Worm (Caenorhabditis elegans) whole organism, early embryonic: ENCODE measurements around the gene cutl-1.

Experiments
- B0310.2 ChIP-seq: sonication (generic microtip); optimal IDR thresholded peaks from 2 replicates; lab custom pipeline; 2016; ENCODE audit warnings: mild to moderate bottlenecking, missing genetic modification characterization, missing compliant biosample characterization
- F13C5.2 ChIP-seq: sonication (generic microtip); optimal IDR thresholded peaks from 2 replicates; lab custom pipeline; 2017; ENCODE audit warnings: mild to moderate bottlenecking, missing genetic modification characterization, inconsistent platforms, missing compliant biosample characterization
- aly-1 ChIP-seq: sonication (generic microtip); optimal IDR thresholded peaks from 2 replicates; lab custom pipeline; 2016; ENCODE audit warnings: missing genetic modification characterization, missing compliant biosample characterization
- ama-1 ChIP-seq: fragments of 150-350 bp; optimal IDR thresholded peaks from 2 replicates; lab custom pipeline; 2014
- ceh-13 ChIP-seq: fragments of 200-800 bp; sonication (Bioruptor generic); optimal IDR thresholded peaks from 2 replicates; lab custom pipeline; 2018; ENCODE audit warnings: mild to moderate bottlenecking, missing genetic modification characterization, missing compliant biosample characterization
- ceh-36 ChIP-seq: sonication (generic microtip); optimal IDR thresholded peaks from 2 replicates; lab custom pipeline; 2016; ENCODE audit warnings: missing genetic modification characterization, inconsistent platforms, missing compliant biosample characterization
- ets-7 ChIP-seq: sonication (generic microtip); optimal IDR thresholded peaks from 2 replicates; lab custom pipeline; 2016; ENCODE audit warnings: missing genotype, missing genetic modification characterization, missing compliant biosample characterization
- flt-1 ChIP-seq: fragments of 200-800 bp; sonication (Bioruptor generic); IDR thresholded peaks from 2 replicates; pipeline ENCODE4 v1.3.6; 2022; ENCODE audit warnings: missing genetic modification characterization, missing compliant biosample characterization
- hmbx-1 ChIP-seq: sonication (generic microtip); optimal IDR thresholded peaks from 2 replicates; lab custom pipeline; 2016; ENCODE audit warnings: mild to moderate bottlenecking, missing genetic modification characterization, missing compliant biosample characterization
- hmg-4 ChIP-seq: fragments of 200-800 bp; sonication (Bioruptor generic); optimal IDR thresholded peaks from 2 replicates; lab custom pipeline; 2018; ENCODE audit warnings: mild to moderate bottlenecking, missing genetic modification characterization, missing compliant biosample characterization
- hnd-1 ChIP-seq: sonication (generic microtip); optimal IDR thresholded peaks from 2 replicates; lab custom pipeline; 2016; ENCODE audit warnings: missing genetic modification characterization, missing compliant biosample characterization
- pes-1 ChIP-seq: fragments of 200-800 bp; sonication (Bioruptor generic); IDR thresholded peaks from 2 replicates; pipeline ENCODE4 v1.3.6; 2022; ENCODE audit warnings: missing genetic modification reagents, missing genetic modification characterization, missing compliant biosample characterization
- scrt-1 ChIP-seq: fragments of 200-800 bp; sonication (Bioruptor generic); IDR thresholded peaks from 2 replicates; pipeline ENCODE4 v1.3.6; 2022; ENCODE audit warnings: missing genetic modification characterization, missing compliant biosample characterization
- sea-1 ChIP-seq: fragments of 200-800 bp; sonication (Bioruptor generic); conservative IDR thresholded peaks from 2 replicates; pipeline ENCODE4 v1.3.6; 2022; ENCODE audit warnings: missing genetic modification characterization, missing compliant biosample characterization
- tbx-11 ChIP-seq: fragments of 200-800 bp; sonication (Bioruptor generic); IDR thresholded peaks from 2 replicates; pipeline ENCODE4 v1.3.6; 2022; ENCODE audit warnings: missing genetic modification characterization, missing compliant biosample characterization
- tbx-37 ChIP-seq: fragments of 200-800 bp; sonication (Bioruptor generic); conservative IDR thresholded peaks from 2 replicates; pipeline ENCODE4 v1.3.6; 2022; ENCODE audit warnings: missing genetic modification reagents, missing genetic modification characterization, missing compliant biosample characterization
- tra-4 ChIP-seq: sonication (generic microtip); optimal IDR thresholded peaks from 2 replicates; lab custom pipeline; 2017; ENCODE audit warnings: missing genetic modification characterization, missing compliant biosample characterization

The cutl-1 gene

DNA sequence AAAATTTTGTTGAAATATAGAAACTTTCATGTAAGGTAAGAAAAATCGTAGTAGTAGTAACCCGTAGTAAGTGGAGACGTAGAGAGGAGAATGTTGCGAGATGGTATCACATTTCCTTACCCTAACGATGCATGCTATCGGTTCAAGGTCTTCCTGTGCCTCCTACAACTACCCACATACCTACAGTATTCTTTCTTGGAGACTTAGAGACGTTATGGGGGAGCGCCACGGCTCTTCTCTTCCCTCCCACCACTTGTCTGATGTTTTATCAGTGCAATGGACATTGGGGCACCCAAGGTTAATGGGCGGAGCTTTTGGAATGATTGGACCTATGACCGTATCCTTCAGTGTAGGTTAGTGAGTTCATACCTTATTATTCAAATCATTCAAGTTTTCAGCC, 15.0 kb downstream of the cutl-1 start:
- no peak for TF ChIP-seq tbx-37
- TF ChIP-seq scrt-1: no peak
- TF ChIP-seq B0310.2 (tag; lab: Kevin White, UChicago): no peak
- TF ChIP-seq sea-1: no peak
- no peak for TF ChIP-seq ceh-13 (GFP tag; lab: Kevin White, UChicago)
- no peak for TF ChIP-seq tra-4 (tag; lab: Kevin White, UChicago)

DNA sequence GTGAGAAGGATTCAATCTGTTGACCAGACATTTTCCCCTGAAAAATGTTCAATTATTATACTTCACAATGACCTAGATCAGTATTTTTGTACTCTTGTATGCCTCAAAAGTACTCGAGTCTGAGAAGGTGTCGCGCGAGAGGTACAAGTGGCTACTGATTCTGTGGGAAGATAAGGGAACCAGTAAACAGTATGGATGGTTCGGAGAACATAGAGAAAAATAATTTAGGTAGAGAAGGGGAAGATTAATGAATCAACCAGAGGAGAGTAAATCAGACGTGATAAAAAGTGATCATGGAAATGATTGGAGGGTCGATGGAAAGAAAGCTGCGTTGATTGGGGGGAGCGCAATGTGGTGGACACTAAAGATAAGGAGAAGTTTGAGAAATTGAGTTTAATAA, 16.5 kb downstream of the cutl-1 start:
- TF ChIP-seq hnd-1 (tag; lab: Kevin White, UChicago) (no peak), tbx-11 (no peak)

DNA sequence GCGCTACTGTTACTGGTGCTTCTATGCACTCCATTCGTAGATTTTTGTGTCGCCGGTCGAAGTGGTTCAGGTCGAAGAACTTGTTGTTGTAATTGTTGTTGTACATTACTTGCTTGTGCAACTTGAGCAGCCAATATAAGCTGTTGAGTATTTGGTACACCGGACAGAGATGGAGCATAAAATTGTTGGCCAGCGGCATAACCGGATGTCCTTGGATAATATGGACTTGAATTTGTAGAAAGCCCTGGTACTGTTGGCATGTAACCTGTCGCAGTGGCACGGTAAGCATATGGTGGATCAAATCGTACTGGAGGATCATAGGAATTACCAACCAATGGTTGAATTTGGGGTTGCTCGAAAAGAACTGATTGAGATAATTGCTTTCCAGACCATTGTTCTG, 17.0 kb downstream of the cutl-1 start:
- TF ChIP-seq tbx-37: no peak
- no peak for TF ChIP-seq hmbx-1 (tag; lab: Kevin White, UChicago)
- no peak for TF ChIP-seq B0310.2 (tag; lab: Kevin White, UChicago)
- TF ChIP-seq tra-4 (tag; lab: Kevin White, UChicago): no peak
- no peak for TF ChIP-seq hnd-1 (tag; lab: Kevin White, UChicago)
- TF ChIP-seq aly-1 (tag; lab: Kevin White, UChicago): no peak
- TF ChIP-seq scrt-1: no peak
- TF ChIP-seq tbx-11: no peak
- TF ChIP-seq pes-1 (GFP tag; lab: Robert Waterston, UW): no peak
- TF ChIP-seq ceh-13 (GFP tag; lab: Kevin White, UChicago): no peak
- no peak for TF ChIP-seq ets-7 (tag; lab: Kevin White, UChicago)
- no peak for TF ChIP-seq hmg-4 (GFP tag; lab: Kevin White, UChicago)
- TF ChIP-seq ceh-36 (tag; lab: Kevin White, UChicago): no peak
- no peak for TF ChIP-seq sea-1
- TF ChIP-seq ama-1 (lab: Kevin White, UChicago): no peak
- no peak for TF ChIP-seq F13C5.2 (tag; lab: Kevin White, UChicago)
- no peak for TF ChIP-seq flt-1 (GFP tag; lab: Robert Waterston, UW)

- TF ChIP-seq sea-1 (no peak), ets-7 (tag; lab: Kevin White, UChicago) (no peak), B0310.2 (tag; lab: Kevin White, UChicago) (no peak), tra-4 (tag; lab: Kevin White, UChicago) (no peak), tbx-37 (no peak), flt-1 (GFP tag; lab: Robert Waterston, UW) (no peak), tbx-11 (no peak), hnd-1 (tag; lab: Kevin White, UChicago) (no peak), F13C5.2 (tag; lab: Kevin White, UChicago) (no peak), scrt-1 (no peak), aly-1 (tag; lab: Kevin White, UChicago) (no peak), ama-1 (lab: Kevin White, UChicago) (no peak), ceh-13 (GFP tag; lab: Kevin White, UChicago) (no peak), pes-1 (GFP tag; lab: Robert Waterston, UW) (no peak), hmg-4 (GFP tag; lab: Kevin White, UChicago) (no peak), hmbx-1 (tag; lab: Kevin White, UChicago) (no peak), ceh-36 (tag; lab: Kevin White, UChicago) (no peak)
Measured at ce11 chrV:13387472-13387871, 18.4 kb downstream of the cutl-1 start.

- TF ChIP-seq tra-4 (tag; lab: Kevin White, UChicago) (no peak), ets-7 (tag; lab: Kevin White, UChicago) (no peak), hmbx-1 (tag; lab: Kevin White, UChicago) (no peak), flt-1 (GFP tag; lab: Robert Waterston, UW) (no peak)
Measured at ce11 chrV:13385798-13386197, 20.1 kb downstream of the cutl-1 start, which contains the start of gene gcy-34. gcy-34 (minus strand) TSS chrV:13385898.

DNA sequence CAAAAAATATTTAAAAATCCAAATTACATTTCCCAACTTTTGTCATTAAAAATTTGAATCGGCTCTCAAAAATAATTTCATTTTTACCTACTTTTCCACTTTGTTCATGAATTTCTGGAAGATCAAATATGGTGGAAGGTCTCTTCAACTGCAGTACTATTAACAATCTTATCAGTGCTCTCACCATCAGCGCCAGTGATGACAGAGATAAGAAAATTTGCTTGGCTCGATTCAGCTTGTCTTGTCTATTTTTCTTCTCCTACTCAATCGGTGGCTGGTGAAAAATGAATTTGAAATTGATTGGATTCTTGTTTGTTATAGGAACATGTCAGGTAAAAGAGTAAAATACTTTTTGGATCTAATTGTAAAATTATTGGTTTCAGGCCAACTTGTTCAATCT, 24.9 kb downstream of the cutl-1 start, which contains the start of gene cpz-2:
TSS of gene cpz-2 (plus strand) at position 210 of the 400 bp plus-strand sequence.
- no peak for TF ChIP-seq hmg-4 (GFP tag; lab: Kevin White, UChicago)
- no peak for TF ChIP-seq tra-4 (tag; lab: Kevin White, UChicago)
- TF ChIP-seq ets-7 (tag; lab: Kevin White, UChicago): no peak
- no peak for TF ChIP-seq hnd-1 (tag; lab: Kevin White, UChicago)
- TF ChIP-seq scrt-1: no peak
- TF ChIP-seq ceh-36 (tag; lab: Kevin White, UChicago): no peak
- no peak for TF ChIP-seq B0310.2 (tag; lab: Kevin White, UChicago)
- no peak for TF ChIP-seq tbx-11
- TF ChIP-seq tbx-37: no peak
- TF ChIP-seq F13C5.2 (tag; lab: Kevin White, UChicago): no peak

ce11 chrV:13380178-13380577, 25.7 kb downstream of the cutl-1 start, which contains the start of gene ifbp-1:
ifbp-1 (minus strand) TSS chrV:13380262.
- TF ChIP-seq F13C5.2 (tag; lab: Kevin White, UChicago): no peak
- no peak for TF ChIP-seq sea-1
- no peak for TF ChIP-seq flt-1 (GFP tag; lab: Robert Waterston, UW)
- TF ChIP-seq hmg-4 (GFP tag; lab: Kevin White, UChicago): no peak
- TF ChIP-seq ceh-13 (GFP tag; lab: Kevin White, UChicago): no peak

DNA sequence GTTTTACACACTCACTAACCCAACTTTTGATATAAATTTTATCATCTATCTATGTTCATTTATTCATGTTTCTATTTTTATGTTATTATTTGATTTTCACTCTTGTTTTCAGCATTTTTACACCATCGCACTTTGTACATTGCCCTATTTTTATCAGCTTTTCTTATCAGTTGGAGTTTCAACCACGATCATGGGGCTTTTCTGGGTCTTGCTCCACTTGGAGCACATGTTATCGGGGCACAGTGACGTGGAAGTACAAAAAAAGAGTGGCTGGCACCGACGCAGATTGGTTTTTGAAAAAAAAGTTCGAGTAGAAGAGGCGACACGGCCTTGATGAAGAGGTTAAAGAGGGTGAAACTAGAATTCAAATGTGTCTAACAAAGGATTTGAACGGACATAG, 28.8 kb downstream of the cutl-1 start:
- no peak for TF ChIP-seq ama-1 (lab: Kevin White, UChicago)
- no peak for TF ChIP-seq tbx-37
- TF ChIP-seq scrt-1: no peak
- no peak for TF ChIP-seq hmbx-1 (tag; lab: Kevin White, UChicago)
- TF ChIP-seq pes-1 (GFP tag; lab: Robert Waterston, UW): no peak
- no peak for TF ChIP-seq tra-4 (tag; lab: Kevin White, UChicago)
- no peak for TF ChIP-seq hmg-4 (GFP tag; lab: Kevin White, UChicago)
- no peak for TF ChIP-seq F13C5.2 (tag; lab: Kevin White, UChicago)
- no peak for TF ChIP-seq ceh-36 (tag; lab: Kevin White, UChicago)
- no peak for TF ChIP-seq B0310.2 (tag; lab: Kevin White, UChicago)
- TF ChIP-seq tbx-11: no peak
- TF ChIP-seq ceh-13 (GFP tag; lab: Kevin White, UChicago): no peak
- no peak for TF ChIP-seq hnd-1 (tag; lab: Kevin White, UChicago)
- TF ChIP-seq ets-7 (tag; lab: Kevin White, UChicago): no peak
